Fruit fly (Drosophila melanogaster) whole organism, embryonic: ENCODE results near the gene CG17959.
A peak's percentile ranks its signal among the peaks of the same experiment; 100 is the strongest.

Source experiments
- ATbp ChIP-seq: fragments of 200-800 bp; sonication (Bioruptor generic); optimal IDR thresholded peaks from 2 replicates; lab custom pipeline; 2017; ENCODE audit warnings: missing biosample characterization, mild to moderate bottlenecking, missing genetic modification characterization, missing genetic modification reagents
- Awh ChIP-seq: fragments of 200-800 bp; sonication (Bioruptor generic); IDR thresholded peaks from 2 replicates; pipeline ENCODE4, ENCODE4 v1.3.6; 2022; ENCODE audit warnings: missing biosample characterization, missing genetic modification characterization
- Bdp1 ChIP-seq: fragments of 200-800 bp; sonication (Bioruptor generic); optimal IDR thresholded peaks from 3 replicates; lab custom pipeline; 2016; ENCODE audit warnings: missing biosample characterization, missing genetic modification characterization
- CG10979 ChIP-seq: fragments of 200-800 bp; sonication (Bioruptor generic); optimal IDR thresholded peaks from 2 replicates; lab custom pipeline; 2018; ENCODE audit warnings: missing biosample characterization, mild to moderate bottlenecking, missing genetic modification characterization, moderate library complexity
- CG11398 ChIP-seq: fragments of 200-800 bp; sonication (Bioruptor generic); optimal IDR thresholded peaks from 2 replicates; lab custom pipeline; 2016; ENCODE audit warnings: missing biosample characterization, missing genetic modification characterization
- CG12071 ChIP-seq: fragments of 200-800 bp; sonication (Bioruptor generic); optimal IDR thresholded peaks from 3 replicates; lab custom pipeline; 2018; ENCODE audit warnings: missing biosample characterization, mild to moderate bottlenecking, missing genetic modification characterization
- CG13123 ChIP-seq: fragments of 200-800 bp; sonication (Bioruptor generic); optimal IDR thresholded peaks from 2 replicates; lab custom pipeline; 2016; ENCODE audit warnings: missing biosample characterization, missing genetic modification characterization
- CG14710 ChIP-seq: fragments of 200-800 bp; sonication (Bioruptor generic); optimal IDR thresholded peaks from 3 replicates; lab custom pipeline; 2019; ENCODE audit warnings: missing biosample characterization, mild to moderate bottlenecking, missing genetic modification characterization, moderate library complexity
- CG1529 ChIP-seq: fragments of 200-800 bp; sonication (Bioruptor generic); optimal IDR thresholded peaks from 3 replicates; lab custom pipeline; 2018; ENCODE audit warnings: missing biosample characterization, missing genetic modification characterization
- CG15601 ChIP-seq: fragments of 200-800 bp; sonication (Bioruptor generic); optimal IDR thresholded peaks from 3 replicates; lab custom pipeline; 2019; ENCODE audit warnings: missing biosample characterization, mild to moderate bottlenecking, missing genetic modification characterization, moderate library complexity
- CG17361 ChIP-seq: fragments of 200-800 bp; sonication (Bioruptor generic); IDR thresholded peaks from 3 replicates; pipeline ENCODE4 v1.3.6; 2022; ENCODE audit warnings: missing biosample characterization, missing genetic modification characterization
- CG1792 ChIP-seq: fragments of 200-800 bp; sonication (Bioruptor generic); optimal IDR thresholded peaks from 2 replicates; lab custom pipeline; 2016; ENCODE audit warnings: missing biosample characterization, missing genetic modification characterization
- CG18262 ChIP-seq: fragments of 200-800 bp; optimal IDR thresholded peaks from 3 replicates; lab custom pipeline; 2019; ENCODE audit warnings: missing biosample characterization, mild to moderate bottlenecking, missing genetic modification characterization, moderate library complexity
- CG1832 ChIP-seq: fragments of 200-800 bp; sonication (Bioruptor generic); optimal IDR thresholded peaks from 2 replicates; lab custom pipeline; 2017; ENCODE audit warnings: missing biosample characterization, mild to moderate bottlenecking, missing genetic modification characterization, inconsistent platforms
- CG2202 ChIP-seq: fragments of 200-800 bp; sonication (Bioruptor generic); optimal IDR thresholded peaks from 2 replicates; lab custom pipeline; 2018; ENCODE audit warnings: missing biosample characterization, mild to moderate bottlenecking, missing genetic modification characterization
- CG31441 ChIP-seq: fragments of 200-800 bp; sonication (Bioruptor generic); IDR thresholded peaks from 2 replicates; pipeline ENCODE4 v1.3.6; 2022; ENCODE audit warnings: missing biosample characterization, missing genetic modification characterization
- CG5180 ChIP-seq: fragments of 200-800 bp; sonication (Bioruptor generic); optimal IDR thresholded peaks from 3 replicates; lab custom pipeline; 2017; ENCODE audit warnings: missing biosample characterization, missing genetic modification characterization, mild to moderate bottlenecking, moderate library complexity, missing genetic modification reagents
- CG7357 ChIP-seq: fragments of 200-800 bp; sonication (Bioruptor generic); IDR thresholded peaks from 3 replicates; pipeline ENCODE4 v1.3.6; 2022; ENCODE audit warnings: missing biosample characterization, missing genetic modification characterization
- CG7745 ChIP-seq: fragments of 200-800 bp; sonication (Bioruptor generic); optimal IDR thresholded peaks from 2 replicates; lab custom pipeline; 2018; ENCODE audit warnings: missing biosample characterization, mild to moderate bottlenecking, missing genetic modification characterization, moderate library complexity
- Drgx ChIP-seq: fragments of 200-800 bp; sonication (Bioruptor generic); IDR thresholded peaks from 2 replicates; pipeline ENCODE4 v1.3.6; 2022; ENCODE audit warnings: missing biosample characterization, missing genetic modification characterization
- H15 ChIP-seq: fragments of 200-800 bp; sonication (Bioruptor generic); IDR thresholded peaks from 3 replicates; pipeline ENCODE4 v1.3.6; 2022; ENCODE audit warnings: missing biosample characterization, missing genetic modification characterization
- Hey ChIP-seq: fragments of 200-800 bp; sonication (Bioruptor generic); optimal IDR thresholded peaks from 3 replicates; lab custom pipeline; 2018; ENCODE audit warnings: missing biosample characterization, mild to moderate bottlenecking, missing genetic modification characterization
- NFAT ChIP-seq: fragments of 200-800 bp; sonication (Bioruptor generic); IDR thresholded peaks from 2 replicates; pipeline ENCODE4 v1.3.6; 2022; ENCODE audit warnings: missing biosample characterization, missing genetic modification characterization
- NK7.1 ChIP-seq: fragments of 200-800 bp; sonication (Bioruptor generic); optimal IDR thresholded peaks from 3 replicates; lab custom pipeline; 2016; ENCODE audit warnings: missing biosample characterization, missing genetic modification characterization
- Nf-YC ChIP-seq: fragments of 200-800 bp; optimal IDR thresholded peaks from 3 replicates; lab custom pipeline; 2019; ENCODE audit warnings: missing biosample characterization, mild to moderate bottlenecking, missing genetic modification characterization, moderate library complexity
- Ptx1 ChIP-seq: fragments of 200-800 bp; sonication (Bioruptor generic); IDR thresholded peaks from 2 replicates; pipeline ENCODE4 v1.3.6; 2022; ENCODE audit warnings: missing biosample characterization, missing genetic modification characterization
- Sox102F ChIP-seq: fragments of 200-800 bp; sonication (Bioruptor generic); optimal IDR thresholded peaks from 2 replicates; lab custom pipeline; 2018; ENCODE audit warnings: missing biosample characterization, mild to moderate bottlenecking, missing genetic modification characterization, moderate library complexity
- Ssrp ChIP-seq: fragments of 200-800 bp; sonication (Bioruptor generic); optimal IDR thresholded peaks from 2 replicates; lab custom pipeline; 2018; ENCODE audit warnings: missing biosample characterization, mild to moderate bottlenecking, missing genetic modification characterization, moderate library complexity
- Stat92E ChIP-seq, 3 experiments: fragments of >200 bp in 2 of 3; fragments of 200-800 bp in 1 of 3; sonication (Bioruptor generic) in 1 of 3; optimal IDR thresholded peaks; 2 replicates each; lab custom pipeline; 2017 to 2019; ENCODE audit warnings: missing biosample characterization in 3 of 3, missing genetic modification characterization in 3 of 3, mild to moderate bottlenecking in 1 of 3, moderate library complexity in 1 of 3
- Trl ChIP-seq, 3 experiments: fragments of >200 bp in 2 of 3; fragments of 200-800 bp in 1 of 3; sonication (Bioruptor generic) in 1 of 3; optimal IDR thresholded peaks; 2 replicates in 1 of 3; 3 replicates in 2 of 3; lab custom pipeline; 2016 to 2017; ENCODE audit warnings: missing biosample characterization in 1 of 3, missing genetic modification characterization in 1 of 3
- YL-1 ChIP-seq: fragments of 200-800 bp; sonication (Bioruptor generic); optimal IDR thresholded peaks from 3 replicates; lab custom pipeline; 2017; ENCODE audit warnings: missing biosample characterization, mild to moderate bottlenecking, missing genetic modification characterization
- az2 ChIP-seq: fragments of 200-800 bp; sonication (Bioruptor generic); optimal IDR thresholded peaks from 3 replicates; lab custom pipeline; 2016; ENCODE audit warnings: missing biosample characterization, missing genetic modification characterization
- bbx ChIP-seq: fragments of 200-800 bp; sonication (Bioruptor generic); IDR thresholded peaks from 2 replicates; pipeline ENCODE4 v1.3.6; 2022; ENCODE audit warnings: missing biosample characterization, missing genetic modification characterization; ENCODE audit not compliant: partially characterized antibody
- bcd ChIP-seq: fragments of 200-800 bp; sonication (Bioruptor generic); optimal IDR thresholded peaks from 2 replicates; lab custom pipeline; 2017; ENCODE audit warnings: missing biosample characterization, mild to moderate bottlenecking, missing genetic modification characterization
- bsh ChIP-seq, 2 experiments: fragments of 200-800 bp; sonication (Bioruptor generic); optimal IDR thresholded peaks; 2 replicates each; lab custom pipeline; 2017 to 2018; ENCODE audit warnings: mild to moderate bottlenecking in 2 of 2, missing biosample characterization in 2 of 2, missing genetic modification characterization in 2 of 2, moderate library complexity in 1 of 2
- cad ChIP-seq: fragments of >200 bp; optimal IDR thresholded peaks from 2 replicates; lab custom pipeline; 2017; ENCODE audit warnings: missing biosample characterization, missing genetic modification characterization
- croc ChIP-seq: fragments of 200-800 bp; sonication (Bioruptor generic); conservative IDR thresholded peaks from 3 replicates; pipeline ENCODE4 v1.3.6; 2022; ENCODE audit warnings: missing biosample characterization, missing genetic modification characterization
- da ChIP-seq: fragments of 200-800 bp; sonication (Bioruptor generic); optimal IDR thresholded peaks from 2 replicates; lab custom pipeline; 2016; ENCODE audit warnings: missing biosample characterization, missing genetic modification characterization
- dmrt11E ChIP-seq: fragments of 200-800 bp; sonication (Bioruptor generic); optimal IDR thresholded peaks from 3 replicates; lab custom pipeline; 2018; ENCODE audit warnings: missing biosample characterization, mild to moderate bottlenecking, missing genetic modification characterization, moderate library complexity
- gem ChIP-seq: fragments of 200-800 bp; sonication (Bioruptor generic); optimal IDR thresholded peaks from 2 replicates; lab custom pipeline; 2019; ENCODE audit warnings: missing biosample characterization, mild to moderate bottlenecking, missing genetic modification characterization, moderate library complexity
- kay ChIP-seq: fragments of 200-800 bp; sonication (Bioruptor generic); optimal IDR thresholded peaks from 2 replicates; lab custom pipeline; 2016; ENCODE audit warnings: missing biosample characterization, missing genetic modification characterization
- lab ChIP-seq: fragments of 200-800 bp; sonication (Bioruptor generic); optimal IDR thresholded peaks from 3 replicates; lab custom pipeline; 2017; ENCODE audit warnings: missing biosample characterization, missing genetic modification characterization, mild to moderate bottlenecking, moderate library complexity, missing genetic modification reagents
- mam ChIP-seq: fragments of 200-800 bp; sonication (Bioruptor generic); optimal IDR thresholded peaks from 3 replicates; lab custom pipeline; 2016; ENCODE audit warnings: missing biosample characterization, missing genetic modification characterization
- mirr ChIP-seq: fragments of 200-800 bp; sonication (Bioruptor generic); optimal IDR thresholded peaks from 3 replicates; lab custom pipeline; 2018; ENCODE audit warnings: missing biosample characterization, mild to moderate bottlenecking, missing genetic modification characterization
- nmo ChIP-seq: fragments of 200-800 bp; sonication (Bioruptor generic); optimal IDR thresholded peaks from 2 replicates; lab custom pipeline; 2018; ENCODE audit warnings: missing biosample characterization, mild to moderate bottlenecking, missing genetic modification characterization, moderate library complexity
- pan ChIP-seq, 4 experiments: fragments of >200 bp in 3 of 4; fragments of 200-800 bp in 1 of 4; sonication (Bioruptor generic) in 1 of 4; optimal IDR thresholded peaks in 3 of 4; IDR thresholded peaks in 1 of 4; 2 replicates each; pipeline versions ENCODE4 v1.3.6 to Lab custom; 2017 to 2022; ENCODE audit warnings: missing biosample characterization in 2 of 4, missing genetic modification characterization in 2 of 4, mixed read lengths in 1 of 4
- pfk ChIP-seq: fragments of 200-800 bp; sonication (Bioruptor generic); optimal IDR thresholded peaks from 2 replicates; lab custom pipeline; 2018; ENCODE audit warnings: missing biosample characterization, mild to moderate bottlenecking, missing genetic modification characterization, moderate library complexity
- sna ChIP-seq: fragments of 200-800 bp; sonication (Bioruptor generic); IDR thresholded peaks from 2 replicates; pipeline ENCODE4 v1.3.6; 2022; ENCODE audit warnings: missing biosample characterization, missing genetic modification characterization; ENCODE audit not compliant: partially characterized antibody
- wor ChIP-seq: fragments of 200-800 bp; sonication (Bioruptor generic); IDR thresholded peaks from 2 replicates; pipeline ENCODE4 v1.3.6; 2022; ENCODE audit warnings: missing biosample characterization, missing genetic modification characterization
- z ChIP-seq: fragments of 200-800 bp; sonication (Bioruptor generic); IDR thresholded peaks from 3 replicates; pipeline ENCODE4 v1.3.6; 2022; ENCODE audit warnings: missing biosample characterization, missing genetic modification characterization

Gene CG17959

DNA sequence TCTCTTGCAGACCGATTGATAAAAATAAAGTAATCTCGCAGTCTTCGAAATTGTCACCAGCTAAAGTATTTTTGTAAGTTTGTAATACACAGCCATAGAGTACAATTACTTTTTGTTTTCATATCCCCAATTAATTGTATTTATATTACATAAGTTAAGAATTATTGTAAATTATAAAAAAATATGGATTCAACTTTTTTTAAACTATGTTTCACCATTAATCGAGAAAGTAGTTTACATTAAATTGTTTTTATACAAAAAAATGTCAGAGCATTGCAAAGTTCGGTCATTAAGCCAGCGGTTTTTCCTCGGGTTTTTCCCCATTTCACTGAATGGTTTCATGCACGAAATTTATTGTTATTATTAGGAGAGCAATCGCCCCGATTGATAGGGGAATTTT is 33.4 kb downstream of the CG17959 start (continued):
- TF ChIP-seq Drgx (GFP tag; lab: Robert Waterston, UW) (no peak), CG1529 (GFP tag; lab: Kevin White, UChicago) (no peak), pfk (GFP tag; lab: Kevin White, UChicago) (no peak), CG14710 (tag; lab: Kevin White, UChicago) (peak; percentile 5), bsh (GFP tag; optimal IDR thresholded peaks at IDR 0.05; lab: Kevin White, UChicago) (peak in 1 of 2 experiments; percentile 49), CG10979 (peak; percentile 49), H15 (GFP tag; lab: Robert Waterston, UW) (no peak), YL-1 (GFP tag; lab: Kevin White, UChicago) (no peak), dmrt11E (tag; lab: Kevin White, UChicago) (peak; percentile 27), CG7745 (tag; lab: Kevin White, UChicago) (no peak), CG18262 (tag; lab: Kevin White, UChicago) (peak; percentile 55), CG31441 (GFP tag; lab: Robert Waterston, UW) (0 out of 2 replicates have a peak, but pooled peaks have one; percentile 24), gem (peak; percentile 41), az2 (GFP tag; lab: Kevin White, UChicago) (no peak), wor (GFP tag; lab: Robert Waterston, UW) (no peak), da (GFP tag; lab: Kevin White, UChicago) (no peak), ATbp (GFP tag; lab: Kevin White, UChicago) (no peak), Bdp1 (GFP tag; lab: Kevin White, UChicago) (no peak), bcd (GFP tag; lab: Kevin White, UChicago) (no peak), CG12071 (GFP tag; lab: Kevin White, UChicago) (no peak), Sox102F (GFP tag; lab: Kevin White, UChicago) (no peak), CG11398 (no peak), croc (GFP tag; lab: Robert Waterston, UW) (peak; percentile 17; the same call in 1 of the 3 replicates), Hey (tag; lab: Kevin White, UChicago) (no peak), z (GFP tag; lab: Robert Waterston, UW) (no peak), nmo (GFP tag; lab: Kevin White, UChicago) (peak; percentile 26), Awh (no peak), Ssrp (tag; lab: Kevin White, UChicago) (peak; percentile 24), Nf-YC (tag; lab: Kevin White, UChicago) (no peak), Trl (optimal IDR thresholded peaks at IDR 0.05; lab: Kevin White, UChicago) (no peak), Trl (GFP tag; optimal IDR thresholded peaks at IDR 0.05; lab: Kevin White, UChicago) (no peak), CG17361 (peak; percentile 35; the same call in 1 of the 3 replicates), CG7357 (GFP tag; lab: Robert Waterston, UW) (no peak), CG5180 (GFP tag; lab: Kevin White, UChicago) (no peak), CG1792 (GFP tag; lab: Kevin White, UChicago) (no peak), mirr (no peak), cad (no peak), CG1832 (GFP tag; lab: Kevin White, UChicago) (no peak), NK7.1 (no peak), pan (optimal IDR thresholded peaks at IDR 0.05; lab: Kevin White, UChicago) (no peak), pan (GFP tag; optimal IDR thresholded peaks at IDR 0.05 in 1 of 2, IDR thresholded peaks at IDR 0.05 in 1 of 2) (no peak), bbx (no peak), CG2202 (tag; lab: Kevin White, UChicago) (no peak), CG15601 (tag; lab: Kevin White, UChicago) (peak; percentile 18), sna (GFP tag; lab: Robert Waterston, UW) (no peak), Stat92E (GFP tag; optimal IDR thresholded peaks at IDR 0.05; lab: Kevin White, UChicago) (no peak), lab (no peak), mam (GFP tag; lab: Kevin White, UChicago) (no peak), NFAT (GFP tag; lab: Robert Waterston, UW) (no peak), kay (GFP tag; lab: Kevin White, UChicago) (no peak), CG13123 (no peak), Ptx1 (GFP tag; lab: Robert Waterston, UW) (no peak)
